Worm (Caenorhabditis elegans) whole organism, L4 larva: Measurements from ENCODE around the gene rbm-22.

Experiments used
- F10B5.3 ChIP-seq: sonication (generic microtip); optimal IDR thresholded peaks from 2 replicates; lab custom pipeline; 2016; ENCODE audit warnings: mild to moderate bottlenecking, missing genetic modification characterization, missing compliant biosample characterization
- F26F4.8 ChIP-seq: fragments of 200-800 bp; sonication (Bioruptor generic); conservative IDR thresholded peaks from 2 replicates; pipeline ENCODE4 v1.3.6; 2022; ENCODE audit warnings: missing genetic modification characterization, missing compliant biosample characterization
- F44E2.7 ChIP-seq: fragments of 200-800 bp; sonication (Bioruptor generic); IDR thresholded peaks from 2 replicates; pipeline ENCODE4 v2.1.2; 2022; ENCODE audit warnings: missing genetic modification characterization, missing compliant biosample characterization
- F49E8.2 ChIP-seq: sonication (generic microtip); optimal IDR thresholded peaks from 2 replicates; lab custom pipeline; 2016; ENCODE audit warnings: missing compliant biosample characterization, mild to moderate bottlenecking, missing genetic modification characterization, borderline replicate concordance
- R02D3.7 ChIP-seq: fragments of 150-350 bp; sonication (generic microtip); optimal IDR thresholded peaks from 3 replicates; lab custom pipeline; 2014; ENCODE audit warnings: missing biosample characterization, missing genetic modification characterization
- T20F7.1 ChIP-seq: fragments of 200-800 bp; sonication (Bioruptor generic); optimal IDR thresholded peaks from 2 replicates; lab custom pipeline; 2018; ENCODE audit warnings: mild to moderate bottlenecking, missing genetic modification characterization, missing compliant biosample characterization
- T26A8.4 ChIP-seq: fragments of 200-800 bp; sonication (Bioruptor generic); IDR thresholded peaks from 2 replicates; pipeline ENCODE4 v1.3.6; 2022; ENCODE audit warnings: missing genetic modification characterization, missing compliant biosample characterization
- Y105C5A.15 ChIP-seq: fragments of 200-800 bp; sonication (Bioruptor generic); IDR thresholded peaks from 2 replicates; pipeline ENCODE4 v1.3.6; 2022; ENCODE audit warnings: missing genetic modification characterization, missing compliant biosample characterization
- Y5F2A.4 ChIP-seq: fragments of 200-800 bp; sonication (Bioruptor generic); optimal IDR thresholded peaks from 2 replicates; lab custom pipeline; 2018; ENCODE audit warnings: mild to moderate bottlenecking, missing genetic modification characterization, missing compliant biosample characterization
- ZK546.5 ChIP-seq, 2 experiments: sonication (generic microtip); optimal IDR thresholded peaks; 2 replicates each; lab custom pipeline; 2017; ENCODE audit warnings: missing biosample characterization in 2 of 2, missing genetic modification characterization in 2 of 2
- aha-1 ChIP-seq: fragments of 150-350 bp; peaks from one replicate; lab custom pipeline; 2014; ENCODE audit warnings: missing biosample characterization, missing genetic modification characterization
- aly-2 ChIP-seq: sonication (generic microtip); optimal IDR thresholded peaks from 2 replicates; lab custom pipeline; 2018; ENCODE audit warnings: missing biosample characterization, missing genetic modification characterization
- attf-4 ChIP-seq: sonication (generic microtip); optimal IDR thresholded peaks from 3 replicates; lab custom pipeline; 2017; ENCODE audit warnings: missing biosample characterization, missing genetic modification characterization
- ceh-28 ChIP-seq: fragments of 150-350 bp; optimal IDR thresholded peaks from 2 replicates; lab custom pipeline; 2014; ENCODE audit warnings: missing biosample characterization, missing genetic modification reagents, missing genetic modification characterization
- ceh-44 ChIP-seq: fragments of 200-800 bp; sonication (Bioruptor generic); IDR thresholded peaks from 2 replicates; pipeline ENCODE4 v1.3.6; 2022; ENCODE audit warnings: missing genetic modification reagents, missing genetic modification characterization, missing compliant biosample characterization
- daf-12 ChIP-seq: fragments of 150-350 bp; optimal IDR thresholded peaks from 2 replicates; lab custom pipeline; 2014; ENCODE audit warnings: missing biosample characterization, missing genetic modification reagents, missing genetic modification characterization
- dmd-6 ChIP-seq: fragments of 200-800 bp; sonication (Bioruptor generic); IDR thresholded peaks from 2 replicates; pipeline ENCODE4 v1.3.6; 2022; ENCODE audit warnings: missing genetic modification reagents, missing genetic modification characterization, missing compliant biosample characterization
- dmd-9 ChIP-seq: fragments of 200-800 bp; sonication (Bioruptor generic); IDR thresholded peaks from 2 replicates; pipeline ENCODE4 v1.3.6; 2022; ENCODE audit warnings: missing genetic modification reagents, missing genetic modification characterization, missing compliant biosample characterization
- dve-1 ChIP-seq: sonication (generic microtip); optimal IDR thresholded peaks from 2 replicates; lab custom pipeline; 2017; ENCODE audit warnings: antibody characterized with exemption, mild to moderate bottlenecking, missing genetic modification characterization, missing compliant biosample characterization; ENCODE audit not compliant: insufficient read depth
- egl-27 ChIP-seq: sonication (generic microtip); optimal IDR thresholded peaks from 3 replicates; lab custom pipeline; 2017; ENCODE audit warnings: missing biosample characterization, missing genetic modification reagents, missing genetic modification characterization
- fkh-10 ChIP-seq: fragments of 150-350 bp; optimal IDR thresholded peaks from 2 replicates; lab custom pipeline; 2014; ENCODE audit warnings: missing biosample characterization, missing genetic modification reagents, missing genetic modification characterization
- fos-1 ChIP-seq: fragments of 150-350 bp; optimal IDR thresholded peaks from 2 replicates; lab custom pipeline; 2014; ENCODE audit warnings: missing biosample characterization, missing genetic modification characterization
- hlh-30 ChIP-seq: sonication (generic microtip); optimal IDR thresholded peaks from 2 replicates; lab custom pipeline; 2017; ENCODE audit warnings: antibody characterized with exemption, mild to moderate bottlenecking, missing genetic modification characterization, missing compliant biosample characterization; ENCODE audit not compliant: insufficient read depth
- jun-1 ChIP-seq: fragments of 150-350 bp; optimal IDR thresholded peaks from 2 replicates; lab custom pipeline; 2014; ENCODE audit warnings: missing biosample characterization, missing genetic modification reagents, missing genetic modification characterization
- lin-1 ChIP-seq: fragments of 200-800 bp; sonication (Bioruptor generic); IDR thresholded peaks from 2 replicates; pipeline ENCODE4 v1.3.6; 2022; ENCODE audit warnings: missing genetic modification reagents, missing genetic modification characterization, missing compliant biosample characterization
- lin-13 ChIP-seq: fragments of 150-350 bp; optimal IDR thresholded peaks from 2 replicates; lab custom pipeline; 2014; ENCODE audit warnings: missing biosample characterization, missing genetic modification reagents, missing genetic modification characterization
- lir-3 ChIP-seq: sonication (generic microtip); optimal IDR thresholded peaks from 2 replicates; lab custom pipeline; 2016; ENCODE audit warnings: mild to moderate bottlenecking, missing genetic modification characterization, missing compliant biosample characterization
- lsy-2 ChIP-seq, 2 experiments: fragments of 150-350 bp in 1 of 2; sonication (generic microtip) in 1 of 2; optimal IDR thresholded peaks; 2 replicates each; lab custom pipeline; 2014 to 2017; ENCODE audit warnings: missing biosample characterization in 2 of 2, missing genetic modification characterization in 2 of 2
- madf-9 ChIP-seq: fragments of 200-800 bp; sonication (Bioruptor generic); conservative IDR thresholded peaks from 2 replicates; pipeline ENCODE4 v1.3.6; 2022; ENCODE audit warnings: missing genetic modification reagents, missing genetic modification characterization, missing compliant biosample characterization
- mdl-1 ChIP-seq, 2 experiments: fragments of 150-350 bp in 1 of 2; sonication (generic microtip) in 1 of 2; optimal IDR thresholded peaks; 2 replicates each; lab custom pipeline; 2014 to 2017; ENCODE audit warnings: missing biosample characterization in 2 of 2, missing genetic modification characterization in 2 of 2
- mdt-29 ChIP-seq: fragments of 200-800 bp; sonication (Bioruptor generic); IDR thresholded peaks from 2 replicates; pipeline ENCODE4 v1.3.6; 2022; ENCODE audit warnings: missing genetic modification reagents, missing genetic modification characterization, missing compliant biosample characterization
- nhr-10 ChIP-seq: fragments of 150-350 bp; optimal IDR thresholded peaks from 2 replicates; lab custom pipeline; 2014; ENCODE audit warnings: missing biosample characterization, missing genetic modification characterization
- nhr-102 ChIP-seq: sonication (generic microtip); optimal IDR thresholded peaks from 2 replicates; lab custom pipeline; 2016; ENCODE audit warnings: mild to moderate bottlenecking, missing genetic modification characterization, moderate library complexity, missing compliant biosample characterization
- nhr-111 ChIP-seq: fragments of 200-800 bp; sonication (Bioruptor generic); optimal IDR thresholded peaks from 2 replicates; lab custom pipeline; 2018; ENCODE audit warnings: mild to moderate bottlenecking, missing genetic modification characterization, missing compliant biosample characterization
- nhr-237 ChIP-seq: sonication (generic microtip); optimal IDR thresholded peaks from 2 replicates; lab custom pipeline; 2017; ENCODE audit warnings: missing biosample characterization, missing genetic modification characterization
- nhr-25 ChIP-seq: sonication (generic microtip); optimal IDR thresholded peaks from 2 replicates; lab custom pipeline; 2017; ENCODE audit warnings: missing genetic modification characterization, mild to moderate bottlenecking, missing compliant biosample characterization, antibody characterized with exemption, moderate library complexity, borderline replicate concordance; ENCODE audit not compliant: insufficient read depth
- nhr-28 ChIP-seq: fragments of 150-350 bp; optimal IDR thresholded peaks from 2 replicates; lab custom pipeline; 2014; ENCODE audit warnings: missing biosample characterization, missing genetic modification characterization
- nhr-41 ChIP-seq: fragments of 200-800 bp; sonication (Bioruptor generic); IDR thresholded peaks from 2 replicates; pipeline ENCODE4 v1.3.6; 2022; ENCODE audit warnings: missing genetic modification reagents, missing genetic modification characterization, missing compliant biosample characterization
- nhr-42 ChIP-seq: fragments of 200-800 bp; sonication (Bioruptor generic); IDR thresholded peaks from 2 replicates; pipeline ENCODE4 v1.3.6; 2022; ENCODE audit warnings: missing genetic modification characterization, missing compliant biosample characterization
- pqm-1 ChIP-seq: sonication (generic microtip); optimal IDR thresholded peaks from 2 replicates; lab custom pipeline; 2017; ENCODE audit warnings: missing biosample characterization, missing genetic modification characterization
- rbr-2 ChIP-seq: sonication (generic microtip); optimal IDR thresholded peaks from 2 replicates; lab custom pipeline; 2016; ENCODE audit warnings: missing genotype, missing genetic modification characterization, missing compliant biosample characterization
- snpc-4 ChIP-seq: fragments of 150-350 bp; optimal IDR thresholded peaks from 2 replicates; lab custom pipeline; 2014; ENCODE audit warnings: missing biosample characterization, missing genetic modification characterization
- tra-1 ChIP-seq: fragments of 200-800 bp; sonication (Bioruptor generic); IDR thresholded peaks from 2 replicates; pipeline ENCODE4 v1.3.6; 2022; ENCODE audit warnings: missing genetic modification reagents, missing genetic modification characterization, missing compliant biosample characterization
- unc-130 ChIP-seq: sonication (generic microtip); optimal IDR thresholded peaks from 2 replicates; lab custom pipeline; 2016; ENCODE audit warnings: missing genetic modification reagents, missing genetic modification characterization, missing compliant biosample characterization
- vab-7 ChIP-seq: fragments of 200-800 bp; sonication (Bioruptor generic); IDR thresholded peaks from 2 replicates; pipeline ENCODE4 v1.3.6; 2022; ENCODE audit warnings: missing genetic modification reagents, missing genetic modification characterization, missing compliant biosample characterization
- zfp-3 ChIP-seq: fragments of 200-800 bp; sonication (Bioruptor generic); conservative IDR thresholded peaks from 2 replicates; pipeline ENCODE4 v1.3.6; 2022; ENCODE audit warnings: missing genetic modification reagents, missing genetic modification characterization, missing compliant biosample characterization
- ztf-7 ChIP-seq: fragments of 150-350 bp; optimal IDR thresholded peaks from 2 replicates; lab custom pipeline; 2014; ENCODE audit warnings: missing biosample characterization, missing genetic modification characterization

Gene rbm-22

DNA sequence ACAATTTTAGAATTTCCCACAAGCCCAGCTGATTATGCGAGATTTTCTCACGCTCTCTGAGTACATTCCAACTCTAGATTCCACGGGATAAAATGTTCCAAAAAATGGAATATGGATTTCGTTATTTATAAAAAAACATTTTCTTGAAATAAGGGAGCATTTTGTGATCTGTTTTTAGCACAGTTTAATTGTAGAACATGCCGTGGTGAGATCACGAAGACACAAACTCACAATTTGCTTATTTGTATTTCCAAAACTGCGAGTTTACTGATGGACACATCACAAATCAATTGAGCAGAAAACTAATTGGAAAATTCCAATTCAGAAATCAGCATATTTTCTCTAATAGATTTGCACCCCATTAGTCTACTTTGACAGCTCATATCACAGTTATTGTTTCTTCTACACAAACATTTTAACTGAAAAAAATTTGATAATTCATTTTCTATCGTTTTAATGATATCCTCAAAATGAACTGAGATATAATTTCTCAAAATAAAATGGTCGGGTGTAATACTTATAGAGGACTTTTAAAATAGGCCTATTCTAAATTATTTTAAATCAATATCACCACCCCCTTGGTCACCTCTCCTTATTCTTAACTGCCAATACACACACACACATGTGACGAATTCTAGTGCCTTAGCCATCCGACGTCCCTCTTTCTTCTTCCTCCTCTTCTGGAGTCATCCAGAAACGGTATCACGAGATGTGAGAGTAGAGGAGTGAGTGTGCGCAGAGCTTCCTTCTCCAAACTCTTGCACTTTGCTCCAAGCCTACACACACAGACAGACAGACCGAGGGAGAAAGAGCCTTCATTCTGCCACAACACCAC lies 40.1 kb upstream of the rbm-22 start (continued):
- peak; percentile 11; the same call in 1 of the 2 replicates for TF ChIP-seq mdt-29 (GFP tag; lab: Robert Waterston, UW)
- TF ChIP-seq lin-13 (GFP tag; lab: Kevin White, UChicago), result no peak
- TF ChIP-seq pqm-1, result no peak
- no peak for TF ChIP-seq nhr-42 (GFP tag; lab: Robert Waterston, UW)
- TF ChIP-seq ztf-7 (tag; lab: Kevin White, UChicago), result no peak
- TF ChIP-seq ceh-44 (GFP tag; lab: Robert Waterston, UW), result no peak

DNA sequence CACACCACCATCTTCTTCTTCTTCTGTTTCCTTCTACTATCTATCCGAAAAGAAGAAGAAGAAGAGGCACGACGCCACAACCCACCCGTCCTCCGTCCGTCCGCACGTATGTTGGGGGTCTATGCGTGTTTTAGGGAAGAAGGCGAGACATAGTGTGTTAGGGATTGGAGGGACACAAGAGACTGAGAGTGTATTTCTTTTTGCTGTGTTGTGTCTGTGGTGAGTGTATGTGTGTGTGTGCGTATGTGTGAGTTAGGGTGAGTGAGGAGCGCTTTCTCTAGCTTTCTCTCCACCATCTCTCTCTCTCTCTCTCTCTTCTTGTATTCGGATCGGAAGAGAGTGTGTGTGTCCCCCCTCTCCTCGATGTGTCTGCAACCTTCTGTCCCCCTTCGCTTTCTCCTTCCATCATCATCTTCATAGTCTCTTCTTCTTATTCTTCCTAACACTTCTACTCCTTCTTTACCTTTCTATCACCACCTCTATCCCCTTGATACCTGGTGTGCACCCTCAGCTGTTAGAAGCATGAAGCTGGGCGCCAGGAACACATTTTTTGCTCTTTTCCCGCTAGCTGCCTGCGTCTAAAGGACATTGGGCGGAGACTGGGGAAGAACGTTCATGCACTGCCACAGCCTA lies 39.4 kb upstream of the rbm-22 start:
- TF ChIP-seq rbr-2 (tag; lab: Kevin White, UChicago), result peak; percentile 94
- TF ChIP-seq F10B5.3 (tag; lab: Kevin White, UChicago), result no peak
- TF ChIP-seq zfp-3 (GFP tag; lab: Robert Waterston, UW), result no peak
- TF ChIP-seq lsy-2 (tag; optimal IDR thresholded peaks at IDR 0.05; lab: Kevin White, UChicago), result peak; percentile 76 to 80
- TF ChIP-seq Y5F2A.4 (GFP tag; lab: Kevin White, UChicago), result no peak
- TF ChIP-seq nhr-25 (tag; lab: Kevin White, UChicago), result peak; percentile 92
- TF ChIP-seq dmd-6 (GFP tag; lab: Robert Waterston, UW), result peak; percentile 74
- no peak for TF ChIP-seq daf-12 (tag; lab: Kevin White, UChicago)
- no peak for TF ChIP-seq dmd-9
- TF ChIP-seq T20F7.1 (GFP tag; lab: Kevin White, UChicago), result peak; percentile 67
- peak; percentile 48 for TF ChIP-seq lin-1 (GFP tag; lab: Robert Waterston, UW)
- no peak for TF ChIP-seq unc-130 (GFP tag; lab: Kevin White, UChicago)
- peak; percentile 96 for TF ChIP-seq nhr-28 (tag; lab: Kevin White, UChicago)
- TF ChIP-seq aly-2 (tag; lab: Kevin White, UChicago), result no peak
- TF ChIP-seq madf-9 (GFP tag; lab: Robert Waterston, UW), result 0 out of 2 replicates have a peak, but pooled peaks have one; percentile 6
- TF ChIP-seq ceh-44 (GFP tag; lab: Robert Waterston, UW), result no peak
- TF ChIP-seq R02D3.7 (tag; lab: Kevin White, UChicago), result no peak
- TF ChIP-seq fos-1 (tag; lab: Kevin White, UChicago), result no peak
- TF ChIP-seq ZK546.5 (tag; optimal IDR thresholded peaks at IDR 0.05; lab: Kevin White, UChicago), result no peak
- TF ChIP-seq vab-7 (GFP tag; lab: Robert Waterston, UW), result no peak
- TF ChIP-seq egl-27 (tag; lab: Kevin White, UChicago), result no peak
- no peak for TF ChIP-seq F26F4.8 (GFP tag; lab: Robert Waterston, UW)
- peak; percentile 73 for TF ChIP-seq jun-1
- TF ChIP-seq nhr-237 (tag; lab: Kevin White, UChicago), result no peak
- no peak for TF ChIP-seq Y105C5A.15
- TF ChIP-seq fkh-10 (GFP tag; lab: Kevin White, UChicago), result peak; percentile 76
- peak; percentile 51; the same call in 1 of the 2 replicates for TF ChIP-seq tra-1 (GFP tag; lab: Robert Waterston, UW)
- peak; percentile 91 for TF ChIP-seq dve-1 (tag; lab: Kevin White, UChicago)
- peak; percentile 45 for TF ChIP-seq ceh-28
- no peak for TF ChIP-seq snpc-4 (tag; lab: Kevin White, UChicago)
- peak; percentile 88 for TF ChIP-seq nhr-10 (tag; lab: Kevin White, UChicago)
- peak; percentile 47 for TF ChIP-seq nhr-102
- TF ChIP-seq nhr-42 (GFP tag; lab: Robert Waterston, UW), result peak; percentile 75; the same call in 1 of the 2 replicates
- no peak for TF ChIP-seq nhr-111 (GFP tag; lab: Kevin White, UChicago)
- peak; percentile 67 for TF ChIP-seq T26A8.4 (GFP tag; lab: Robert Waterston, UW)
- TF ChIP-seq attf-4 (tag; lab: Kevin White, UChicago), result no peak
- no peak for TF ChIP-seq lir-3 (tag; lab: Kevin White, UChicago)
- peak; percentile 38 for TF ChIP-seq hlh-30 (tag; lab: Kevin White, UChicago)
- TF ChIP-seq nhr-41 (GFP tag; lab: Robert Waterston, UW), result no peak
- peak; percentile 63 to 89 for TF ChIP-seq mdl-1 (tag; optimal IDR thresholded peaks at IDR 0.05; lab: Kevin White, UChicago)
- TF ChIP-seq F49E8.2, result no peak
- TF ChIP-seq aha-1 (tag; lab: Kevin White, UChicago), result peak; percentile 100
- no peak for TF ChIP-seq F44E2.7 (GFP tag; lab: Robert Waterston, UW)
